Worm (Caenorhabditis elegans) whole organism, late embryonic: ENCODE data around the gene C27D6.15.

Experiments
- C38D4.7 ChIP-seq: fragments of 200-800 bp; sonication (Bioruptor generic); optimal IDR thresholded peaks from 2 replicates; lab custom pipeline; 2018; ENCODE audit warnings: mild to moderate bottlenecking, missing genetic modification characterization, moderate library complexity, missing compliant biosample characterization
- F13H6.1 ChIP-seq: sonication (generic microtip); optimal IDR thresholded peaks from 2 replicates; lab custom pipeline; 2016; ENCODE audit warnings: missing genetic modification characterization, missing compliant biosample characterization
- K02D7.2 ChIP-seq: sonication (generic microtip); optimal IDR thresholded peaks from 2 replicates; lab custom pipeline; 2017; ENCODE audit warnings: mild to moderate bottlenecking, missing genetic modification characterization, missing compliant biosample characterization
- ama-1 ChIP-seq: fragments of 150-350 bp; optimal IDR thresholded peaks from 2 replicates; lab custom pipeline; 2014
- ceh-31 ChIP-seq: sonication (generic microtip); optimal IDR thresholded peaks from 2 replicates; lab custom pipeline; 2016; ENCODE audit warnings: missing genetic modification characterization, missing compliant biosample characterization
- dmd-4 ChIP-seq: sonication (generic microtip); optimal IDR thresholded peaks from 2 replicates; lab custom pipeline; 2016; ENCODE audit warnings: borderline replicate concordance, missing genetic modification characterization, missing compliant biosample characterization
- lim-6 ChIP-seq: sonication (generic microtip); optimal IDR thresholded peaks from 2 replicates; lab custom pipeline; 2016; ENCODE audit warnings: missing genetic modification characterization, missing compliant biosample characterization
- odd-2 ChIP-seq: sonication (generic microtip); optimal IDR thresholded peaks from 2 replicates; lab custom pipeline; 2017; ENCODE audit warnings: antibody characterized with exemption, mild to moderate bottlenecking, missing genetic modification characterization, missing compliant biosample characterization
- pha-4 ChIP-seq: fragments of 150-350 bp; optimal IDR thresholded peaks from 2 replicates; lab custom pipeline; 2018; ENCODE audit warnings: missing biosample characterization, missing genetic modification reagents, missing genetic modification characterization
- pros-1 ChIP-seq: fragments of 150-350 bp; optimal IDR thresholded peaks from 2 replicates; lab custom pipeline; 2014; ENCODE audit warnings: missing biosample characterization, missing genetic modification reagents, missing genetic modification characterization
- sox-4 ChIP-seq: sonication (generic microtip); optimal IDR thresholded peaks from 2 replicates; lab custom pipeline; 2017; ENCODE audit warnings: mild to moderate bottlenecking, missing genetic modification characterization, inconsistent platforms, missing compliant biosample characterization
- tbx-7 ChIP-seq: sonication (generic microtip); optimal IDR thresholded peaks from 2 replicates; lab custom pipeline; 2016; ENCODE audit warnings: missing genotype, missing genetic modification characterization, missing compliant biosample characterization
- unc-86 ChIP-seq: sonication (generic microtip); optimal IDR thresholded peaks from 2 replicates; lab custom pipeline; 2016; ENCODE audit warnings: missing genetic modification characterization, missing compliant biosample characterization
- ztf-16 ChIP-seq: sonication (generic microtip); optimal IDR thresholded peaks from 2 replicates; lab custom pipeline; 2017; ENCODE audit warnings: missing genetic modification characterization, missing compliant biosample characterization

ce11 chrII:5195504-5195903 is 23.8 kb downstream of the C27D6.15 start, which contains the start of gene C34F11.5:
- TF ChIP-seq lim-6 (tag; lab: Kevin White, UChicago) (no peak), pha-4 (tag; lab: Kevin White, UChicago) (no peak), ceh-31 (tag; lab: Kevin White, UChicago) (no peak), C38D4.7 (GFP tag; lab: Kevin White, UChicago) (no peak), unc-86 (tag; lab: Kevin White, UChicago) (no peak), pros-1 (no peak), odd-2 (tag; lab: Kevin White, UChicago) (no peak), F13H6.1 (tag; lab: Kevin White, UChicago) (no peak), tbx-7 (tag; lab: Kevin White, UChicago) (no peak), dmd-4 (tag; lab: Kevin White, UChicago) (no peak), ama-1 (lab: Kevin White, UChicago) (no peak), K02D7.2 (tag; lab: Kevin White, UChicago) (no peak), ztf-16 (tag; lab: Kevin White, UChicago) (no peak), sox-4 (tag; lab: Kevin White, UChicago) (no peak)
